Worm (Caenorhabditis elegans): ENCODE results near the gene fbxb-39.
"Not testable (repeated sequence)": the region's sequence is repeated elsewhere in the genome, so short reads cannot be mapped to it uniquely, and the experiment has no call there.

fbxb-39 gene

DNA sequence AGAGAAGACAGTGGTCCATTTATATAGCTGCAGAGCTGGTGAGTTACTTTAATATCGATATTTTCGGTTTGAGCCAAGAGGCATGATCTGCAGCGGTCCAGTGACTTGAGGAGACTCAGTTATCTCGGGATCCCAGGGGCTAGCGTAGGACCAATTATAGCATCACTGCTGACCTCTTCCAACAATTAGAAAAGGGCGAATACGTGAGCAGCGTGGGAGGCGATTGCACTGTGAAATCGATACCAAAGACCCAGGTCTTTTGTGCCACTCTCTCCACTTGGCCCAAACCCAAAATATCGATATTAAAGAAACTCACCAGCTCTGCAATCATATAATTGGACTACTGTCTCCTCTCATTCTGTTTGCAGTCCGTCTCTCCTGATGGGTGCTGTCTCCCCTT is 9.5 kb upstream of the fbxb-39 start, which contains the start of gene fbxb-40:
Gene fbxb-40, minus strand, starts transcription at position 101 of the 400 bp plus-strand sequence.
- TF ChIP-seq him-1 (tag; optimal IDR thresholded peaks at IDR 0.05) (no peak), W03F9.2 (tag; optimal IDR thresholded peaks at IDR 0.05) (no peak)

- TF ChIP-seq dao-5 (tag; optimal IDR thresholded peaks at IDR 0.05) (no peak), W03F9.2 (tag; optimal IDR thresholded peaks at IDR 0.05) (no peak), him-1 (tag; optimal IDR thresholded peaks at IDR 0.05) (no peak)
These were observed 6.6 kb upstream of the fbxb-39 start for ce11 chrII:1046937-1047336.

- TF ChIP-seq dao-5 (tag; optimal IDR thresholded peaks at IDR 0.05) (no peak), him-1 (tag; optimal IDR thresholded peaks at IDR 0.05) (no peak), W03F9.2 (tag; optimal IDR thresholded peaks at IDR 0.05) (no peak)
These were observed 5.3 kb upstream of the fbxb-39 start, which contains the start of gene str-148 for ce11 chrII:1045692-1046091. Gene str-148, plus strand, starts transcription at chrII:1045992.

ce11 chrII:1043932-1044331 is 3.6 kb upstream of the fbxb-39 start, which contains the start of gene fbxb-45:
Gene fbxb-45, minus strand, starts transcription at chrII:1044032.
- TF ChIP-seq W03F9.2, dao-5, him-1 (tag; optimal IDR thresholded peaks at IDR 0.05): not testable (repeated sequence)

- TF ChIP-seq W03F9.2 (tag; optimal IDR thresholded peaks at IDR 0.05) (no peak), dao-5 (tag; optimal IDR thresholded peaks at IDR 0.05) (no peak), him-1 (tag; optimal IDR thresholded peaks at IDR 0.05) (no peak)
These were observed 1.9 kb upstream of the fbxb-39 start, which contains the start of gene fbxb-41 for ce11 chrII:1042227-1042626. Gene fbxb-41, minus strand, starts transcription at chrII:1042327.

ce11 chrII:1028602-1029001 is 11.8 kb downstream of the fbxb-39 start, which contains the start of gene math-34:
Gene math-34, plus strand, starts transcription at chrII:1028972.
- TF ChIP-seq dao-5 (tag; optimal IDR thresholded peaks at IDR 0.05): no peak
- TF ChIP-seq W03F9.2 (tag; optimal IDR thresholded peaks at IDR 0.05): no peak
- no peak for TF ChIP-seq him-1 (tag; optimal IDR thresholded peaks at IDR 0.05)

DNA sequence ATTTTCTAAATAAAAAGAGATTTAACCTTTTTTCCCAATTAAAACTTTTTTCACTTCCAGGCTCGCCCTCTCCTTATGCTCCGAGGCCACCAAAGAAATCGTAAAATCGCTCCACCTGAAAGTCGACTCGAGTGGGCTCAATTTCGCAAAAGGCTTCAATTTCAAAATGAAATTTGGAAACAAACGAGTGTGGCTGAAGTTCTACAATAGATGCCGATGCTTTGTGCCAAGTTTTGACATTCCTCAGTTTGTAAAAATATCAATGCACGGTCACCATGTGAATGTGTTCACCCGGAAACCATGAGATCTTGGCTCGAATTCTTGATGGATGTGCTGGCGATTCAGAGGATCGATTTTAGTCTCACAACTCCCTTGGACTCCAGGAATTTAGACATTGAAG is 13.7 kb downstream of the fbxb-39 start, which contains the start of gene M01D1.12:
Gene M01D1.12, plus strand, starts transcription at position 301 of the 400 bp plus-strand sequence.
- TF ChIP-seq W03F9.2 (tag; optimal IDR thresholded peaks at IDR 0.05) (no peak), him-1 (tag; optimal IDR thresholded peaks at IDR 0.05) (no peak), dao-5 (tag; optimal IDR thresholded peaks at IDR 0.05) (no peak)

- TF ChIP-seq W03F9.2, dao-5, him-1 (tag; optimal IDR thresholded peaks at IDR 0.05): not testable (repeated sequence)
These were observed 15.7 kb downstream of the fbxb-39 start, which contains the start of gene btb-11 for ce11 chrII:1024684-1025083. Gene btb-11, minus strand, starts transcription at chrII:1024784.

- not testable (repeated sequence) for TF ChIP-seq W03F9.2, him-1, dao-5 (tag; optimal IDR thresholded peaks at IDR 0.05)
These were observed 34.0 kb downstream of the fbxb-39 start, which contains the start of gene F45D11.14 for ce11 chrII:1006375-1006774. Gene F45D11.14, minus strand, starts transcription at chrII:1006475.

- TF ChIP-seq dao-5 (tag; optimal IDR thresholded peaks at IDR 0.05) (no peak), him-1 (tag; optimal IDR thresholded peaks at IDR 0.05) (no peak), W03F9.2 (tag; optimal IDR thresholded peaks at IDR 0.05) (no peak)
These were observed 39.0 kb downstream of the fbxb-39 start, which contains the start of the genes fbxb-30 and F45D11.5 for ce11 chrII:1001351-1001750. Gene fbxb-30, minus strand, starts transcription at chrII:1001451. Gene F45D11.5, plus strand, starts transcription at chrII:1001702.

ce11 chrII:999493-999892 is 40.9 kb downstream of the fbxb-39 start, which contains the start of gene fbxb-29:
Gene fbxb-29, minus strand, starts transcription at chrII:999593.
- TF ChIP-seq him-1 (tag; optimal IDR thresholded peaks at IDR 0.05) (no peak), W03F9.2 (tag; optimal IDR thresholded peaks at IDR 0.05) (no peak), dao-5 (tag; optimal IDR thresholded peaks at IDR 0.05) (no peak)

DNA sequence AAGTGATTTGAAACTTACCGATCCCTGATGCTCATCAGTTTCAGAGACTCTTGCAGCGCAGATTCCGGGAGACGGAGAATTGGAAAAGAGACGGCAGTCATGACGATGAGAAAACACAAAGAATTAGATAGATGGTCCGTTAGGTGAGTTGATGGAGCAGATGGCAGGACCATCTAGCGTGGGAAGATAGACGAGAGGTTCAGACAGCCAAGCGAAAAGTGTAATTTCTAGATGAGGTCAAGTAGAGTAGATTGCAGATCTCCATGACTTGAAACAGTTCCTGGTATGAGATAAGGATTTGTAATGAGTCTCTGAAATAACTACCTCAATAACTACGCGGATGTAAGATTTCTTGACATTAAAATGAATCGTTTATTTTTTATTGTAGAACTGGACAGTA is 44.3 kb downstream of the fbxb-39 start, which contains the start of gene F45D11.11:
Gene F45D11.11, minus strand, starts transcription at position 101 of the 400 bp plus-strand sequence.
- TF ChIP-seq dao-5, him-1, W03F9.2 (tag; optimal IDR thresholded peaks at IDR 0.05): not testable (repeated sequence)

- TF ChIP-seq dao-5, W03F9.2, him-1 (tag; optimal IDR thresholded peaks at IDR 0.05): not testable (repeated sequence)
These were observed 46.1 kb downstream of the fbxb-39 start, which contains the start of gene F45D11.7 for ce11 chrII:994231-994630. Gene F45D11.7, plus strand, starts transcription at chrII:994531.

DNA sequence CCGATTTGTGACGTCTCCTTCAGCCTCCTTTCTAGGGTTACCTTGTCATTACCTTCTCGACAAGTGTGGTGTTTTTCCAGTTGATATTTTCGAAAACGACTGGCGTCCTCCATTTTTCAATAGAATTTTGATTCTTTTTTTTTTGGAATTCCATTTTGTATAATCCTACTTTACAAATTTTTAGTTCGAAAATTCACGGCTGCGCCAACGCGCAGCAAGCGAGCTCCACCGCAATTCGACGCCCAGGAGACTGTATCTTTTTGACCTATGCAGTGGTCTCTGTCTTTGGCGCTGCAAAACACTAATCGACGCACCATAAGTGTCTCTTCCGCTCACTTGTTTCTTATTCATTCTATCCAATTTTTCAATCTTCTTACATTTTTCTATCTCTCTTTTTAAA is 49.1 kb downstream of the fbxb-39 start, which contains the start of gene fbxc-42:
Gene fbxc-42, plus strand, starts transcription at position 301 of the 400 bp plus-strand sequence.
- TF ChIP-seq W03F9.2 (tag; optimal IDR thresholded peaks at IDR 0.05) (no peak), dao-5 (tag; optimal IDR thresholded peaks at IDR 0.05) (no peak), him-1 (tag; optimal IDR thresholded peaks at IDR 0.05) (no peak)

Data from whole organism, L4/young adult.